Fruit fly (Drosophila melanogaster): ENCODE results near the gene out.

Gene out

dm6 chrX:19297899-19298784, 23.8 kb downstream of the out start, which contains the start of gene CG8034:
TSS of gene CG8034 (minus strand) at chrX:19298162.
- TF ChIP-seq CG17568 (GFP tag; optimal IDR thresholded peaks at IDR 0.05), result peak; percentile 94
- peak; percentile 94 for TF ChIP-seq lbe (GFP tag; optimal IDR thresholded peaks at IDR 0.05)
- no peak for TF ChIP-seq hth (optimal IDR thresholded peaks at IDR 0.05)
- peak; percentile 85 for TF ChIP-seq Lhr (GFP tag; optimal IDR thresholded peaks at IDR 0.05)
- peak; percentile 68 for TF ChIP-seq CG43689 (GFP tag; IDR thresholded peaks at IDR 0.05)
- TF ChIP-seq CG13123 (GFP tag; optimal IDR thresholded peaks at IDR 0.05), result peak; percentile 80
- peak; percentile 82 for TF ChIP-seq btn (GFP tag; optimal IDR thresholded peaks at IDR 0.05)
- TF ChIP-seq CG1529 (GFP tag; optimal IDR thresholded peaks at IDR 0.05), result peak; percentile 95
- TF ChIP-seq TFAM (GFP tag; optimal IDR thresholded peaks at IDR 0.05), result peak; percentile 81
- TF ChIP-seq crol (GFP tag; IDR thresholded peaks at IDR 0.05), result peak; percentile 76
- TF ChIP-seq fru (optimal IDR thresholded peaks at IDR 0.05), result no peak
- peak; percentile 94 for TF ChIP-seq D19A (tag; optimal IDR thresholded peaks at IDR 0.05)
- peak; percentile 98 for TF ChIP-seq Oli (tag; optimal IDR thresholded peaks at IDR 0.05)
- TF ChIP-seq exex (tag; optimal IDR thresholded peaks at IDR 0.05), result peak; percentile 89
- TF ChIP-seq kni (GFP tag; optimal IDR thresholded peaks at IDR 0.05), result peak; percentile 99
- peak; percentile 97 for TF ChIP-seq Xbp1 (GFP tag; optimal IDR thresholded peaks at IDR 0.05)
- peak; percentile 98 for TF ChIP-seq Fer1 (GFP tag; optimal IDR thresholded peaks at IDR 0.05)
- peak; percentile 92 for TF ChIP-seq Six4 (GFP tag; optimal IDR thresholded peaks at IDR 0.05)
- peak; percentile 97 for TF ChIP-seq CG9727 (GFP tag; optimal IDR thresholded peaks at IDR 0.05)
- TF ChIP-seq toy (GFP tag; IDR thresholded peaks at IDR 0.05), result peak; percentile 77; the same call in 1 of the 2 replicates
- peak; percentile 89 for TF ChIP-seq CG8281 (tag; optimal IDR thresholded peaks at IDR 0.05)
- TF ChIP-seq CG12236 (GFP tag; optimal IDR thresholded peaks at IDR 0.05), result peak; percentile 87
- no peak for TF ChIP-seq yki (optimal IDR thresholded peaks at IDR 0.05)
- peak; percentile 88 for TF ChIP-seq B-H1 (GFP tag; IDR thresholded peaks at IDR 0.05)
- TF ChIP-seq jumu (GFP tag; optimal IDR thresholded peaks at IDR 0.05), result peak; percentile 95
- TF ChIP-seq CG2116 (GFP tag; optimal IDR thresholded peaks at IDR 0.05), result peak; percentile 83
- peak; percentile 89 for TF ChIP-seq rib (GFP tag; IDR thresholded peaks at IDR 0.05)
- peak; percentile 96 for TF ChIP-seq BtbVII (GFP tag; optimal IDR thresholded peaks at IDR 0.05)
- TF ChIP-seq CG14860 (GFP tag; IDR thresholded peaks at IDR 0.05; ENCODE audit: partially characterized antibody), result no peak
- TF ChIP-seq Dip2 (GFP tag; IDR thresholded peaks at IDR 0.05), result peak; percentile 75
- peak; percentile 96 for TF ChIP-seq CG32767 (GFP tag; IDR thresholded peaks at IDR 0.05)
- peak; percentile 98 for TF ChIP-seq CG12659 (GFP tag; optimal IDR thresholded peaks at IDR 0.05)
- TF ChIP-seq Optix (GFP tag; IDR thresholded peaks at IDR 0.05), result peak; percentile 94
- no peak for TF ChIP-seq hb (GFP tag; IDR thresholded peaks at IDR 0.05; ENCODE audit: partially characterized antibody)
- TF ChIP-seq Myb (GFP tag; optimal IDR thresholded peaks at IDR 0.05), result peak; percentile 87
- TF ChIP-seq Antp (GFP tag; optimal IDR thresholded peaks at IDR 0.05), result peak; percentile 94
- TF ChIP-seq Kr (GFP tag; optimal IDR thresholded peaks at IDR 0.05), result peak; percentile 78
- TF ChIP-seq CG1233 (GFP tag; optimal IDR thresholded peaks at IDR 0.05), result peak; percentile 97
- peak; percentile 98 for TF ChIP-seq CG3281 (GFP tag; optimal IDR thresholded peaks at IDR 0.05)
- 0 out of 3 replicates have a peak, but pooled peaks have one; percentile 7 for TF ChIP-seq CG7963 (GFP tag; IDR thresholded peaks at IDR 0.05; ENCODE audit: partially characterized antibody)
- peak; percentile 94 for TF ChIP-seq CG2875 (GFP tag; optimal IDR thresholded peaks at IDR 0.05)
- TF ChIP-seq jigr1 (GFP tag; IDR thresholded peaks at IDR 0.05), result peak; percentile 92
- peak; percentile 69 for TF ChIP-seq p53 (GFP tag; optimal IDR thresholded peaks at IDR 0.05)
- TF ChIP-seq GATAe (GFP tag; conservative IDR thresholded peaks at IDR 0.05), result peak; percentile 84
- TF ChIP-seq Camta (GFP tag; optimal IDR thresholded peaks at IDR 0.05), result peak; percentile 96
- peak; percentile 65; the same call in 1 of the 2 replicates for TF ChIP-seq CG16779 (GFP tag; IDR thresholded peaks at IDR 0.05)
- peak; percentile 95 for TF ChIP-seq seq (GFP tag; IDR thresholded peaks at IDR 0.05)
- TF ChIP-seq Dp (GFP tag; optimal IDR thresholded peaks at IDR 0.05), result peak; percentile 8
- TF ChIP-seq Gug (GFP tag; IDR thresholded peaks at IDR 0.05), result peak; percentile 95
- peak; percentile 95 for TF ChIP-seq CG8388 (GFP tag; optimal IDR thresholded peaks at IDR 0.05)

Measured in whole organism, embryonic.